Worm (Caenorhabditis elegans): ENCODE results near the gene Y40A1A.3.
A peak's percentile ranks its signal among the peaks of the same experiment; 100 is the strongest.

The Y40A1A.3 gene

DNA sequence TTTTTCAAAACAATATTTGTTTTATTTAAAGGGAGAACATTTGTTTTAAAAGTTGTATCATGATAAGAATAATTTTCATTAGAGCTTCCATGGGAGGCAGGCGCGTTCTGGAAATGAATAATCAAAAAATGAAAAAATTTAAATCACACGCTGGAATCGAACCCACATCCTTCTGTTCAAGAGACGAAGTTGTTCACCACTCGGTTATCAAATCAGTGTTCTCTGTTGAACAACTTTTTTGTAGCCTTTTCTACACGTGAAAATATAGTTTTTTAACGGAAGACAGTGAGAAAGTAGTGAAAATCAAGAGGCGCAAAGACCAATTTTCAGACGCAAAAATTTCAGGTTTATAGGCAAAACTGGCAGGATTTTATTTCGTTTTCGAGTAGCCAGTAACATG is 25.1 kb downstream of the Y40A1A.3 start:
- TF ChIP-seq ceh-19 (GFP tag; optimal IDR thresholded peaks at IDR 0.05), result no peak

ce11 chrX:1971647-1972046 is 26.2 kb downstream of the Y40A1A.3 start:
- TF ChIP-seq ceh-34 (tag; optimal IDR thresholded peaks at IDR 0.05), result no peak
- TF ChIP-seq unc-86 (tag; optimal IDR thresholded peaks at IDR 0.05), result no peak
- TF ChIP-seq unc-55 (GFP tag; optimal IDR thresholded peaks at IDR 0.05), result no peak
- TF ChIP-seq ceh-31 (tag; optimal IDR thresholded peaks at IDR 0.05), result no peak
- no peak for TF ChIP-seq npax-4 (tag; optimal IDR thresholded peaks at IDR 0.05)
- no peak for TF ChIP-seq hlh-6 (tag; optimal IDR thresholded peaks at IDR 0.05)
- TF ChIP-seq unc-3 (GFP tag; conservative IDR thresholded peaks at IDR 0.05), result no peak
- TF ChIP-seq unc-3 (tag; optimal IDR thresholded peaks at IDR 0.05), result no peak
- TF ChIP-seq ceh-48 (tag; optimal IDR thresholded peaks at IDR 0.05), result no peak
- TF ChIP-seq fkh-10 (GFP tag; optimal IDR thresholded peaks at IDR 0.05), result no peak
- no peak for TF ChIP-seq ets-4 (tag; optimal IDR thresholded peaks at IDR 0.05)
- no peak for TF ChIP-seq mec-3 (tag; optimal IDR thresholded peaks at IDR 0.05; ENCODE audit: borderline replicate concordance)
- TF ChIP-seq pag-3 (tag; optimal IDR thresholded peaks at IDR 0.05; ENCODE audit: borderline replicate concordance), result no peak
- TF ChIP-seq pqm-1 (tag; optimal IDR thresholded peaks at IDR 0.05), result no peak
- TF ChIP-seq ahr-1 (tag; optimal IDR thresholded peaks at IDR 0.05), result no peak
- no peak for TF ChIP-seq T23F11.4 (GFP tag; optimal IDR thresholded peaks at IDR 0.05)

DNA sequence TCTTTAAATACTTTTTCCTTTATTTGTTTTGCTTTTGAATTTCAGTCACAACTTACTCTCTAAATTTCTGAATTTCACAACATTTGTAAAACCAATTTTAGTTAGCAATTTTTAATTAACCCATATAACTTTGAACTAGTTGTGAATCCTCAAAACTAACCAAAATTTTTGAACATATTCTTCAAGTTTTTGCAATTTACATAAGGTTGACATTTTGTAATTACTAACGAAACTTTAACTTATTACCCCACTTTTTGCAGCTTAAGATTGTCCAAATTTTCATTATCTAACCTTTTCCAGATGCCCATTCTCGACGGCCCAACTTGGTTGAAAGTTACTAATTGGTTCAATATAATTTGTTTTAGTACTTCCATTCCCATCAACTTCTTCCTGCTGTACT is 28.3 kb downstream of the Y40A1A.3 start, which contains the start of gene str-79:
TSS of gene str-79 (plus strand) at position 301 of the 400 bp plus-strand sequence.
- TF ChIP-seq tbx-2 (tag; optimal IDR thresholded peaks at IDR 0.05), result no peak
- no peak for TF ChIP-seq sox-2 (GFP tag; IDR thresholded peaks at IDR 0.05)
- TF ChIP-seq madf-2 (tag; optimal IDR thresholded peaks at IDR 0.05), result no peak
- TF ChIP-seq lim-6 (tag; optimal IDR thresholded peaks at IDR 0.05), result no peak
- no peak for TF ChIP-seq dve-1 (tag; optimal IDR thresholded peaks at IDR 0.05)
- TF ChIP-seq ceh-45 (GFP tag; IDR thresholded peaks at IDR 0.05), result no peak
- TF ChIP-seq ceh-19 (GFP tag; optimal IDR thresholded peaks at IDR 0.05), result no peak
- no peak for TF ChIP-seq ceh-18 (tag; optimal IDR thresholded peaks at IDR 0.05)
- TF ChIP-seq ceh-2 (tag; optimal IDR thresholded peaks at IDR 0.05), result no peak
- no peak for TF ChIP-seq unc-3 (GFP tag; conservative IDR thresholded peaks at IDR 0.05)
- no peak for TF ChIP-seq unc-3 (tag; optimal IDR thresholded peaks at IDR 0.05)
- no peak for TF ChIP-seq tbx-7 (tag; optimal IDR thresholded peaks at IDR 0.05)
- no peak for TF ChIP-seq pha-4 (tag; optimal IDR thresholded peaks at IDR 0.05)
- TF ChIP-seq pqm-1 (tag; optimal IDR thresholded peaks at IDR 0.05), result no peak
- no peak for TF ChIP-seq ceh-22 (tag; optimal IDR thresholded peaks at IDR 0.05)
- TF ChIP-seq sox-4 (tag; optimal IDR thresholded peaks at IDR 0.05), result no peak
- no peak for TF ChIP-seq ceh-24 (tag; optimal IDR thresholded peaks at IDR 0.05)
- no peak for TF ChIP-seq syd-9 (tag; optimal IDR thresholded peaks at IDR 0.05)

ce11 chrX:1964828-1965227 is 33.0 kb downstream of the Y40A1A.3 start:
- peak; percentile 30 for TF ChIP-seq nfya-1 (tag; optimal IDR thresholded peaks at IDR 0.05)
- TF ChIP-seq fkh-10 (GFP tag; optimal IDR thresholded peaks at IDR 0.05), result no peak
- peak; percentile 77 for TF ChIP-seq sdc-2 (tag; optimal IDR thresholded peaks at IDR 0.05)
- no peak for TF ChIP-seq ref-2 (tag; optimal IDR thresholded peaks at IDR 0.05)
- TF ChIP-seq dmd-4 (tag; optimal IDR thresholded peaks at IDR 0.05; ENCODE audit: borderline replicate concordance), result no peak

DNA sequence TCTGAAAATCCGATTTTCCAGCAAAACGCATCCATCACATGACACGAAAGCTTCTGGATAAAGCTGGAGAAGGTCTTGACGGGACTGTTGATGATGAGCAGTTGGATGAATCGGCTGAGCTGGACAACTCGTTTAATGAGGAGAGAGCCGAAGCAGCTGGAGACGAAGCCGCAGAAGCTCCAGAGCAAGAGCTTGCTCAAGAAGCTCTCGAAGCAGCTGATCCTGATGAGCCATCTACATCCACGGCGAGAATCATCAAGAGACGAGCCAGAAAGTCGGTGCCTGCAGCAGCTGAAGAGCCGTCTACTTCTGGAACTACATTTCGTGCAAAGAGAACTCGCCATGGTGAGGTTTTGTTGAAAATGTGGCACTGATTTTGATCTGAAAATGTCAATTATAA is 33.4 kb downstream of the Y40A1A.3 start:
- TF ChIP-seq mec-3 (tag; optimal IDR thresholded peaks at IDR 0.05; ENCODE audit: borderline replicate concordance) (no peak), tbx-7 (tag; optimal IDR thresholded peaks at IDR 0.05) (no peak), ets-4 (tag; optimal IDR thresholded peaks at IDR 0.05) (no peak), che-1 (tag; optimal IDR thresholded peaks at IDR 0.05) (no peak), hlh-15 (tag; optimal IDR thresholded peaks at IDR 0.05) (no peak), pha-2 (tag; optimal IDR thresholded peaks at IDR 0.05) (no peak), tbx-2 (tag; optimal IDR thresholded peaks at IDR 0.05) (no peak), unc-42 (tag; optimal IDR thresholded peaks at IDR 0.05) (no peak)
